Fruit fly (Drosophila melanogaster): ENCODE results near the gene Rcc1.

Gene Rcc1

dm6 chr3L:5974575-5975421, 42.2 kb upstream of the Rcc1 start (continued):
- TF ChIP-seq mirr (GFP tag; optimal IDR thresholded peaks at IDR 0.05), result no peak
- peak; percentile 1 for TF ChIP-seq unpg (GFP tag; optimal IDR thresholded peaks at IDR 0.05)
- no peak for TF ChIP-seq CG9609 (GFP tag; optimal IDR thresholded peaks at IDR 0.05)
- no peak for TF ChIP-seq NK7.1 (GFP tag; optimal IDR thresholded peaks at IDR 0.05)
- TF ChIP-seq Sox100B (GFP tag; optimal IDR thresholded peaks at IDR 0.05), result peak; percentile 73
- TF ChIP-seq Lpt (GFP tag; optimal IDR thresholded peaks at IDR 0.05), result no peak
- TF ChIP-seq CG9932 (GFP tag; IDR thresholded peaks at IDR 0.05), result no peak
- no peak for TF ChIP-seq Bteb2 (GFP tag; optimal IDR thresholded peaks at IDR 0.05)
- TF ChIP-seq CG9876 (GFP tag; optimal IDR thresholded peaks at IDR 0.05), result no peak
- no peak for TF ChIP-seq HmgZ (tag; optimal IDR thresholded peaks at IDR 0.05)
- 0 out of 3 replicates have a peak, but pooled peaks have one; percentile 30 for TF ChIP-seq Optix (GFP tag; IDR thresholded peaks at IDR 0.05)
- TF ChIP-seq CG6791 (GFP tag; IDR thresholded peaks at IDR 0.05; ENCODE audit: partially characterized antibody), result no peak
- TF ChIP-seq CG2875 (GFP tag; optimal IDR thresholded peaks at IDR 0.05), result peak; percentile 70
- TF ChIP-seq Gug (GFP tag; IDR thresholded peaks at IDR 0.05), result no peak
- TF ChIP-seq cas (GFP tag; IDR thresholded peaks at IDR 0.05), result no peak
- peak; percentile 58; the same call in 1 of the 2 replicates for TF ChIP-seq chm (GFP tag; IDR thresholded peaks at IDR 0.05)
- TF ChIP-seq eyg (GFP tag; optimal IDR thresholded peaks at IDR 0.05), result peak; percentile 4
- TF ChIP-seq fd64A (GFP tag; optimal IDR thresholded peaks at IDR 0.05), result peak; percentile 52
- TF ChIP-seq CG6683 (GFP tag; optimal IDR thresholded peaks at IDR 0.05), result no peak
- peak; percentile 78 for TF ChIP-seq CG9727 (GFP tag; optimal IDR thresholded peaks at IDR 0.05)
- TF ChIP-seq H15 (GFP tag; IDR thresholded peaks at IDR 0.05), result no peak
- no peak for TF ChIP-seq chn (GFP tag; optimal IDR thresholded peaks at IDR 0.05)
- TF ChIP-seq CG17361 (GFP tag; IDR thresholded peaks at IDR 0.05), result peak; percentile 37; the same call in 2 of the 3 replicates
- peak; percentile 65; the same call in 1 of the 2 replicates for TF ChIP-seq vvl (GFP tag; IDR thresholded peaks at IDR 0.05)
- no peak for TF ChIP-seq CG32532 (GFP tag; IDR thresholded peaks at IDR 0.05)
- peak; percentile 15 for TF ChIP-seq Mad (GFP tag; optimal IDR thresholded peaks at IDR 0.05)
- peak; percentile 14 for TF ChIP-seq Six4 (GFP tag; optimal IDR thresholded peaks at IDR 0.05)
- TF ChIP-seq CG2116 (GFP tag; optimal IDR thresholded peaks at IDR 0.05), result peak; percentile 22
- TF ChIP-seq CG15073 (GFP tag; optimal IDR thresholded peaks at IDR 0.05), result no peak
- no peak for TF ChIP-seq CG13123 (GFP tag; optimal IDR thresholded peaks at IDR 0.05)
- TF ChIP-seq CG16779 (GFP tag; IDR thresholded peaks at IDR 0.05), result no peak
- TF ChIP-seq ems (GFP tag; optimal IDR thresholded peaks at IDR 0.05), result no peak
- peak; percentile 52 for TF ChIP-seq CG4424 (GFP tag; optimal IDR thresholded peaks at IDR 0.05)
- peak; percentile 49 for TF ChIP-seq CG16863 (GFP tag; optimal IDR thresholded peaks at IDR 0.05)
- TF ChIP-seq CG18011 (GFP tag; optimal IDR thresholded peaks at IDR 0.05), result no peak
- peak; percentile 34 for TF ChIP-seq CG12769 (tag; optimal IDR thresholded peaks at IDR 0.05)
- TF ChIP-seq Dref (GFP tag; IDR thresholded peaks at IDR 0.05), result no peak
- TF ChIP-seq CG5245 (GFP tag; optimal IDR thresholded peaks at IDR 0.05), result no peak
- TF ChIP-seq CG2129 (GFP tag; IDR thresholded peaks at IDR 0.05; ENCODE audit: partially characterized antibody), result no peak
- TF ChIP-seq CG10209 (GFP tag; optimal IDR thresholded peaks at IDR 0.05), result peak; percentile 67
- peak; percentile 68 for TF ChIP-seq Xrp1 (GFP tag; IDR thresholded peaks at IDR 0.05)
- TF ChIP-seq croc (GFP tag; conservative IDR thresholded peaks at IDR 0.05), result no peak
- no peak for TF ChIP-seq shn (GFP tag; optimal IDR thresholded peaks at IDR 0.05)
- TF ChIP-seq CG6813 (GFP tag; optimal IDR thresholded peaks at IDR 0.05), result peak; percentile 79
- peak; percentile 8 for TF ChIP-seq trem (tag; optimal IDR thresholded peaks at IDR 0.05)
- TF ChIP-seq Elba2 (GFP tag; optimal IDR thresholded peaks at IDR 0.05), result no peak
- no peak for TF ChIP-seq inv (GFP tag; IDR thresholded peaks at IDR 0.05; ENCODE audit: partially characterized antibody)
- TF ChIP-seq CG17186 (GFP tag; optimal IDR thresholded peaks at IDR 0.05), result peak; percentile 29
- TF ChIP-seq crc (GFP tag; optimal IDR thresholded peaks at IDR 0.05), result peak; percentile 14
- TF ChIP-seq CG30431 (GFP tag; optimal IDR thresholded peaks at IDR 0.05), result no peak

All from whole organism, embryonic.